Fruit fly (Drosophila melanogaster) whole organism, wandering third instar larva: ENCODE measurements around the gene CG34148.

Experiments
- CG9705 ChIP-seq: fragments of 200-800 bp; sonication (Bioruptor generic); optimal IDR thresholded peaks from 2 replicates; lab custom pipeline; 2018; ENCODE audit warnings: missing biosample characterization, mild to moderate bottlenecking, missing genetic modification characterization
- CrebA ChIP-seq: fragments of 200-800 bp; sonication (Bioruptor generic); optimal IDR thresholded peaks from 2 replicates; lab custom pipeline; 2016; ENCODE audit warnings: missing biosample characterization, mild to moderate bottlenecking, missing genetic modification characterization, borderline replicate concordance
- GATAd ChIP-seq: sonication (Bioruptor generic); optimal IDR thresholded peaks from 2 replicates; lab custom pipeline; 2016; ENCODE audit warnings: missing biosample characterization, missing genetic modification characterization
- Hr78 ChIP-seq: fragments of >200 bp; optimal IDR thresholded peaks from 2 replicates; lab custom pipeline; 2017; ENCODE audit warnings: missing biosample characterization, missing genetic modification characterization
- Jra ChIP-seq: sonication (Bioruptor generic); optimal IDR thresholded peaks from 2 replicates; lab custom pipeline; 2016; ENCODE audit warnings: missing biosample characterization, missing genetic modification characterization
- brk ChIP-seq: fragments of 200-800 bp; sonication (Bioruptor generic); optimal IDR thresholded peaks from 2 replicates; lab custom pipeline; 2016; ENCODE audit warnings: missing biosample characterization, mild to moderate bottlenecking, missing genetic modification characterization
- foxo ChIP-seq, 2 experiments: fragments of 200-800 bp; sonication (Bioruptor generic); optimal IDR thresholded peaks; 2 replicates in 1 of 2; 3 replicates in 1 of 2; lab custom pipeline; 2016 to 2017; ENCODE audit warnings: missing biosample characterization in 2 of 2, missing genetic modification characterization in 2 of 2
- h ChIP-seq: fragments of 200-800 bp; sonication (Bioruptor generic); optimal IDR thresholded peaks from 3 replicates; lab custom pipeline; 2016; ENCODE audit warnings: missing biosample characterization, mild to moderate bottlenecking, missing genetic modification characterization
- psq ChIP-seq: fragments of 200-800 bp; sonication (Bioruptor generic); optimal IDR thresholded peaks from 3 replicates; lab custom pipeline; 2017; ENCODE audit warnings: missing biosample characterization, mild to moderate bottlenecking, missing genetic modification characterization, moderate library complexity
- tai ChIP-seq: sonication (Bioruptor generic); optimal IDR thresholded peaks from 2 replicates; lab custom pipeline; 2016; ENCODE audit warnings: missing biosample characterization, missing genetic modification characterization
- usp ChIP-seq: fragments of >200 bp; optimal IDR thresholded peaks from 2 replicates; lab custom pipeline; 2017; ENCODE audit warnings: missing biosample characterization, missing genetic modification characterization

DNA sequence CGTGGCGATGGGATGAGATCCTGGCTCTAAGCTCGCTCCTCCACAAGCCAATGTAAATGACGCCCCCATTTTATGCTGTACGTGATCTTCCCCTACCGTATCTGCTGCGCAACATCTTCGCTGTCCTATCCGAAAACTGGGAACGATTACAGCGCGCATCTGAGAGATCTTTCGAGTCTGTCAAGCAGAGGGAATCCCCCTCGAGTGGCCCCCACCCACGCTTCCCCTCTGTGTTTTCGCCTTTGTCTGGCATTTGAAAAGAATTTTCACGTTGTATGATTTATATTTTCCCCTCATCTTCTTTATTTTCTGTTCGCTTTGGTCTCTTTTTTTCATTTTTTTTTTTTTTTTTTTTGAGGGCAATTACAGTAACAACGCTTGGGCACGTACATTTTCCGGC lies 31.0 kb downstream of the CG34148 start:
- TF ChIP-seq usp: no peak
- no peak for TF ChIP-seq GATAd (GFP tag; lab: Kevin White, UChicago)
- TF ChIP-seq CG9705: no peak
- no peak for TF ChIP-seq tai (GFP tag; lab: Kevin White, UChicago)
- no peak for TF ChIP-seq CrebA (GFP tag; lab: Kevin White, UChicago)
- no peak for TF ChIP-seq Jra (GFP tag; lab: Kevin White, UChicago)
- TF ChIP-seq h (GFP tag; lab: Kevin White, UChicago): no peak
- TF ChIP-seq brk (GFP tag; lab: Kevin White, UChicago): no peak
- TF ChIP-seq psq (GFP tag; lab: Kevin White, UChicago): no peak
- no peak for TF ChIP-seq Hr78 (GFP tag; lab: Kevin White, UChicago)
- no peak for TF ChIP-seq foxo (GFP tag; optimal IDR thresholded peaks at IDR 0.05; lab: Kevin White, UChicago)
